Worm (Caenorhabditis elegans) whole organism, dauer: ENCODE data around the gene T04F8.3.
"Not testable (repeated sequence)": the region's sequence is repeated elsewhere in the genome, so short reads cannot be mapped to it uniquely, and the experiment has no call there.

Experiments used
- unc-62 ChIP-seq: sonication (generic microtip); optimal IDR thresholded peaks from 2 replicates; lab custom pipeline; 2017; ENCODE audit warnings: missing biosample characterization, missing genetic modification reagents, missing genetic modification characterization

Gene T04F8.3

DNA sequence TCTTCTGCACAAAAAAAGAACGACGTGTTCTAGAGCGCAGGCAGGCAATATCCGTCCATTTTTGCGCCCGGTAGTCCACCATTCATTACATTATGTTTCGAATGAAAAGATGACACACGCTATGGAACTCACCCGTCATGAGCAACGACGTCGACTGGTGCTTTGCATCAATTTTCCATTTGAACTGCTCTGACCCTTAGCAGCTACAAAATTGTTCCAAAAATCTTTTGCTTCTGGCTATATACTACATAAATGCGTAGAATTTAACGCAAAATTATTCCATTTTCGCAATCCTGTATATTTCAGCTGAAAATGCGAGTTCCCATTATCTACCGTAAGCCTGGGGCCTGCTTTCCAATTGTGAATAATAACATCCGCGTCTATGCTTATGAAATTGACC is at the start of gene T04F8.3:
Gene T04F8.3, plus strand, starts transcription at position 301 of the 400 bp plus-strand sequence.
- no peak for TF ChIP-seq unc-62 (GFP tag; lab: Kevin White, UChicago)

DNA sequence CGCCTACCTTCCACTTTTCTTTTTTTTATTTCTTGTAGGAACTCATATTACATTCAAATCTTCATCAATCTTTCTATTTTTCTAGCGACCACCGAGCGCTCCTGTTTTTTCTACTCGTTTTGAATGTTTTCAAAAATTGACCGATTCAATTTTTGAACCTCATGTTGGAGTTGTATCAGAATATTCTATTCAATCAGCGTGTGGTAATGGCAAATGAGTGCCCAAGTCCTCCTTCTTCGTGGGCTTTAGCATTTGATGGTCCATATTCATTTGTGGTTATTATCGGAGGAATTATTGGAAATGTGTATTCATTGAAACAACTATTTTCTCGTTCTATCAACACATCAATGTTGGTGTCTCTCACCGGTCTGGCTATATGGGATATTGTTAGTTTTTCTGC is 41.0 kb upstream of the T04F8.3 start, which contains the start of gene F52D10.4:
Gene F52D10.4, plus strand, starts transcription at position 84 of the 400 bp plus-strand sequence.
- TF ChIP-seq unc-62 (GFP tag; lab: Kevin White, UChicago) = no peak

DNA sequence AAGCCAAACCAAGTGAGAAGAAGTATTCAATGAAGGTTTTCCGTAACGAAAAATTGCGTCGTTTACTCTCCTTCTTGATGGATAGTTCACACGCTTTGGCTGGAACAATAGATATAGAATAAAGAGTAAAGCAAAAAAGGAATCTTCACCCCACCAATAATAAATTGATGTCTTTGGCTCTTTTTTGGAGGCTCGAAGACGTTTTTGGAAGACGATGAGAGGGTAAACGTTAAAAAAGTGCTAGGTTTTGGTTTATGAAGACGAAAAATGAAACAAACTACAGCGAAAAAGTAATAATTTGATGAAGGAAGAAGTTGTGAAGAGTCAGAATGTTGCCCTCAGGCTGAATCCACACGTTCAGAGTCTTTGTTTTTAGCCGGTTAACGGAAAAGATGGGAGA is 36.4 kb upstream of the T04F8.3 start, which contains the start of gene sto-3:
Gene sto-3, minus strand, starts transcription at position 101 of the 400 bp plus-strand sequence.
- no peak for TF ChIP-seq unc-62 (GFP tag; lab: Kevin White, UChicago)

DNA sequence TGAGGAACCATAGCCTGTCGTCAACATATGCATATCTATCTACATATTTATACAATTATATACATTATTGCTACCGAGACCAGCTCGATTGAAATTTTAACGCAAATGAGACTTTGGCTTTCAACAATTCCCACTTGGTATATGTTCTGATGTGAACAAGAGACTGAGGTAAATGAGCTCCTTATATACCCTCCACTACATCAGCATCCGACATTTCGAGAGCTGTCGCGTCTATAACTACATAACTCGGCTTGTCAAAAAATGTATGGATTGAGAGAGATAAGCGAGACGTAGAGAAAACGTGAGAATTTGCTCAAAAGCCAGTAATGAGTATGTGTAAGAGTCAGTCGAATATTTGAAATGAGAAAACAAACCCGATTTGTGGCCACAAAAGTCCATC is 35.0 kb upstream of the T04F8.3 start:
- TF ChIP-seq unc-62 (GFP tag; lab: Kevin White, UChicago) = no peak

DNA sequence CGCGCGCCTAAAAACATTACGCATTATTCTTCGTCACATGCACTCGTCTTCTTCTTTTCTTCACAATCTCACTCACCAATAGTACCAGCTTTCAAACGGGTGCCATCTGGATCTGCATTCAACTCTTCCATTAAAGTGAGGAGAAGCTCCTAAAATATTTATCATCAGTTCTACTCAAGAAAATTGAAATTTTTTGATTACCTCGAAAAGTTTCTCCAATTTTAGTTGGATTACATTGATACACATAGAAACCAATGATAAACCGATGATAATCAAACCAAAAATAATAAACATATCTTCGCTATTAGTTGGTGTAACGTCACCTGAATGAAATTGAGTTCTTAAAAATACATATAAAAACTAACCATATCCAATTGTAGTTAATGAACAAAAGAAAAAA is 33.8 kb upstream of the T04F8.3 start:
- TF ChIP-seq unc-62 (GFP tag; lab: Kevin White, UChicago) = no peak

DNA sequence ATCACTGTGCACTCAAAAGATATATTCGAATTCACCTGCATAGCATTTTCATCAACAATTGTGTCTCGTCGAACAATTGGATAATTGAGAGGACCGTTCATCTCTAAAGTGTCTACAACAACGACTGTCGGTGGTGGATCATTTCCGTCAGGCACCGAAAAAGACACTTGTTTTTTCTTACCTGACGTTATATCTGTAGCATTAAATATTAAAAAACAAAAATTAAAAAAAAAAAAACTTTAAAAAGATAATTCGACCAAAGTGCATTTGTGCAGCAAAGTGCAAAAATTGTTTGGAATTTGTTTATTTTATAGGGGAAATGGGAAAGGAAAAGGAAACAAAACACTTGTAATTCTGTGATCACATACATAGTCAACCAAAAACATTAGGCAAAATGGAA is 31.4 kb upstream of the T04F8.3 start, which contains the start of gene twk-44:
Gene twk-44, minus strand, starts transcription at position 101 of the 400 bp plus-strand sequence.
- TF ChIP-seq unc-62 (GFP tag; lab: Kevin White, UChicago) = no peak

DNA sequence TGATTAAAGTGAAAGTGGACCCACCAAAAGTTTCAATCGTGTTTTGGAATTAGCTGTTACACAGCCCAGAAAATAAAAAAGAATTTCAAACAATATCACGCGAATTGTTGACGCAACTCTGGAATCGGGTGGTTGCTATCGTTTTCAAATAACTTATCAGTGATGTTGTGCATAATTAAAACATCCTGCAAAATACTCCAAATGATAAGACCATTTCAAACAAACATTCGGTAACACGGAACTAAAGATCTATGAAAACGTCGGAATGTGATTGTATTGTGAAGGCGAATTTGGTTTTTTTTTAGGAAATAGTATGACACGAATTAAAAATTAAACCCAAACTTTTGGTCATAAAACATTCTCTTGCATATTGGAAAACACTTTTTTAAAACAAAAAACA is 29.9 kb upstream of the T04F8.3 start, which contains the start of gene spp-30:
Gene spp-30, minus strand, starts transcription at position 101 of the 400 bp plus-strand sequence.
- TF ChIP-seq unc-62 (GFP tag; lab: Kevin White, UChicago) = no peak

DNA sequence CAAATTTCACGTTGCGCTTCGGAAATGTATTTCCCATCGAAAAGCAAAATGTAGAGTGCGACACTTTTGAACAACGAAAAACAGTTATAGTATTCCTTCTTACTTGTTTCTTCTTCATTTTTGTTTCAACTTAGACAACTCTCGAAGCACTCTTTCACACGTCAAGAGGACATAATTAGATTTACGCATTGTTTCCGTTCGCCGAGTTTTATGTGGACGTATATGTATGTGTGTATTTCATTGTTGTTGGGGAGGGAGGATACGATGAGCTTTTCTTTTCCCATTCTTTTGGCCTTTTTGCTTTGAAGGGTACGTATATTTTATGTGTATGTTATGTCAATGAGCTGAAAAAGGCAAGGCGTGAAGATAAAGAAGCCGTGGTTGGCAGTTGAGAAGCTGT is 27.9 kb upstream of the T04F8.3 start:
- TF ChIP-seq unc-62 (GFP tag; lab: Kevin White, UChicago) = no peak

DNA sequence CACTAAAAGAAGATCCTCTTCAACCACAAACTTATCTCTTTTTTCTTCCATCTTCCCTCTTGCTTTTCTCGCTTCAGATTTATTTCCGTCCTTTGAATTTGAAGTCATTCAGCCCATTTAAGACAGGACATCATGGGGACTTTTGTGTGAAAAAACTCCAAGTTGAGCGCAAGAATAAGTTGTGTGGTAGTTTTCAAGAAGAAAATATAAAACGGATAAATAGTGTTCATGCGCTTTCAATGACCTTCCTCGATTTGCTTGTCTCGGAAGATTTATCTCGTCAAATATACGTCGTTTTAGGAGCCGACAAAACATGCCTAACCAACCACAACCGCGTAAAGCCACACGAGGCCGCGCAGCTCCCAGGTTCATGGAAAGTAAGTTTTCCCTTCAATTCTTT is 26.3 kb upstream of the T04F8.3 start, which contains the start of gene sto-6:
Gene sto-6, plus strand, starts transcription at position 301 of the 400 bp plus-strand sequence.
- TF ChIP-seq unc-62 (GFP tag; lab: Kevin White, UChicago) = no peak

DNA sequence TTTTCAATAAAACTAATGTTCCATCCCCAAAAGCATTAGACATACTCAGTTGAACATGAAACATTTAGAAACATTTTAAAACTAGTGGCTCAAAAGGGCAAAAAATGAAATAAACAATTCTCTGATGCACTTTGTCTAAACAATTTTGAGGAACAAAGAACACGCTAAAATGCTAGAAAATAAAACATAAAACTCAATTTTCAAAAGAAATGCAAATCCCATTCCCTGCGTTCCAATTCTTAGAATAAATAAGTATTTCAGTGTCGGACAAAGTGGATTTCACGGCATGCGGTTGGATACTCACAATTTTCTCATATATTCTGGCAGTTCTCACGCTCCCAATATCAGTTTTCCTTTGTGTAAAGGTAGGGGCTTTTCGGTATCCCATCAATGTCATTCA is 25.2 kb upstream of the T04F8.3 start:
- no peak for TF ChIP-seq unc-62 (GFP tag; lab: Kevin White, UChicago)

DNA sequence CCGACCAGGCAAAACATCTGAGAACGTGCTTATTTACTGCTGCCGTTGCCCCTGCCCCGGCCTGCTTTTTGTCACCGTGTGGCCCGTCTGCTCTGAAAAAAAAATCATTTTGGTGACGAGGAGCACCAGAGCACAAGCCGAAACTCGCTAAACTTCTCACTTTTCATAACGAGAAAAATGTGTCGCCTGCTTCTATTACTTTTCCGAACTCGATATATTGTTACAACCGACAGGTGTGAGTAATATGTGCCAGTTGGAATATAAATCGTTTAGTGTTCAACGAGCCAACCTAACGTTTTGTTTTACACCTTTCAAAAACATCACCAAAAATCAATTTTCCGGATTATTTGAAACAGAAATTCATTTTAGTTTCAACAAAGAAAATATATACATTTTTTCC is 20.7 kb upstream of the T04F8.3 start:
- no peak for TF ChIP-seq unc-62 (GFP tag; lab: Kevin White, UChicago)

DNA sequence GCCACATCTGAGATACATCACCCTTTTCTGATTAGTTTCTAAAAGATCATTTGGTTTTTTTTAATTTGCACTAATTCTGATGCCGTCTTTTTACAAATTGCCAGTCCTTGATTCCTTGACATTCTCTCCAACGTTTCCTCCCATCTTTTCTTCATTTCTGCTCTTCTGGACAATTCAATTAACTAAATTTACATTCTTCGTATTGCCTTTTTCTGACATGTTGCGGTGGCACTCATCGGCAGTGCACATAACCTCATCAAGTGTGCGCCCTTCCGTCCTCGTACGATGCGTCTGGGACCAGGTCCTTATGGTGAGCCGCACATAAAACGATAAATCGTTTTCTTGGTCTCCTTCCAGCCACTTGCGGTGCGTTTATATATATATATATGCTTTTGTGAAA is 19.4 kb upstream of the T04F8.3 start:
- no peak for TF ChIP-seq unc-62 (GFP tag; lab: Kevin White, UChicago)

DNA sequence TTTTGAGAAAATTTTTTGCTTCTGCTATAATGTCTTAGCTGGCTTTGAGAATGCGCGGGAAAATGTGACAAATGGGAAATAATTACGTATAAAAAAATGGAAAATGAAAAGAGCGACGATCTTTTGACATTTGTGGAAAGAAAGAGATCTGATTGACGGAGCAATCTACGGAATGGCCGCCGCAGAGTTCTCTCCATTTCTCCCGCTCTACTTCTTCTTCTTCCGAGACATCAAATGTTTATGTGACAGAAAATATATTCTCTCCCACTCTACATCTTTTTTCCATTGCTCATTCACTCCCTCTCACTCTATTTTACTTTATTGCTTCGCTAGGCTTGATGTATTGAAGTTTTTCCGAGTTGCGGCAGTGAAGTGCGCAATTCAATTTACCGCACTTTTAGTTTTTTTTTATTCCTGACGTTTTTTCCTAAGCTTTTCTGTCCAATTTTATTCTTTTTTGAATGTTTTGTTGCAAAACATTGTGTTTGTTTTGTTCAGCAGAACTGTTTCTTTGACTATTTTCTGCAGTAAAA is 17.9 kb upstream of the T04F8.3 start:
- TF ChIP-seq unc-62 (GFP tag; lab: Kevin White, UChicago) = no peak

DNA sequence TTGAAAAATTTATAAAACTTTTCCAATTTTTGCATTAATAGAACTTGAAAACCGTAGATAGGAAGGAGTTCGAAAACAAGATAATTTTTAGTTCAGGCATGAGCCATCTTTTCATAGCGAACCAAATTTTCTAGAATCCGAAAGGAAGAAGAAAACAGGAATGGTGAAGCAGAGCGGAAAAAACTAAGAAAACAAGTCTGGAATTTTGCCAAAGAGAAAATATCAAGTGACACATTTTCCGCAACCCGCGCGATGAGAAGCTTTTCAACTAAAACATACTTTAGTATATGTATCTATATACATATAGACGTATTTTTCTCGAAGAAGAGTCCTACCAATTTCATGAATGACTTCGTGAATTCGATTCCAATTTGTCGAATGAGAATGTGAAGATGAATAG is 16.9 kb upstream of the T04F8.3 start:
- no peak for TF ChIP-seq unc-62 (GFP tag; lab: Kevin White, UChicago)

DNA sequence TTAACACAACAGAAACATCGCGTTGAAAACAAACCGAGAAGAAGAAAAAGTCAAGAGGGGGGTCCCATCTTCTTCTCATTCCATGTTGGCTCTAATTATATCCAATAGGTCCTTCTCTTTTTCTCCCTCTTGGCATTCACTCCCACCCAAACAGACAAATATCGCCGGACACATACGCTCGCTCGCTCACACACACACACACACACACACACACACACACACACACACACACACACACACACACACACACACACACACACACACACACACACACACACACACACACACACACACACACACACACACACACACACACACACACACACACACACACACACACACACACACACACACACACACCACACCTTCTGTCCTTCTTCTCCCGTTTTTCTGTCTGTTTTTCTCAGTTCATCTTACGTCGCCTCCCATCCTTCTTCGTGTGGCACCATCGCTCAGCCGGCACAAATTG is 14.6 kb upstream of the T04F8.3 start, which contains the start of gene sto-4:
Gene sto-4, plus strand, starts transcription at position 360 of the 469 bp plus-strand sequence.
- TF ChIP-seq unc-62 (GFP tag; lab: Kevin White, UChicago) = not testable (repeated sequence)

DNA sequence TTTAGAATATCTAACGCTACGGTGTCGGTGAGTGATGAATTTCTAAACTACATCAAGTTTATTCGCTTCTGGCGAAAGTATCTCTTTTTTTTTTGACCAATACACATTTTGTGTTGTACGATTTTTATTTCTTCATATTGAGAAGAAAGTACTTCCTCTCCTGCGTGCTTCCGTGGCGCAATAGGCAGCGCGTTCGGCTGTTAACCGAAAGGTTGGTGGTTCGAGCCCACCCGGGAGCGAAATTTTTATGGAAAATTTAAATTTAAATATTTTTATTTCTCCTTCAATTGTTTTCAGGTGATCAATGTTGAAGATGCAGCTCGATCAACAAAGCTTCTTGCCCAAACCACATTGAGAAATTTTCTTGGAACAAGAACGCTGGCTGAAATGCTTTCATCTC is 12.9 kb upstream of the T04F8.3 start:
- TF ChIP-seq unc-62 (GFP tag; lab: Kevin White, UChicago) = no peak

DNA sequence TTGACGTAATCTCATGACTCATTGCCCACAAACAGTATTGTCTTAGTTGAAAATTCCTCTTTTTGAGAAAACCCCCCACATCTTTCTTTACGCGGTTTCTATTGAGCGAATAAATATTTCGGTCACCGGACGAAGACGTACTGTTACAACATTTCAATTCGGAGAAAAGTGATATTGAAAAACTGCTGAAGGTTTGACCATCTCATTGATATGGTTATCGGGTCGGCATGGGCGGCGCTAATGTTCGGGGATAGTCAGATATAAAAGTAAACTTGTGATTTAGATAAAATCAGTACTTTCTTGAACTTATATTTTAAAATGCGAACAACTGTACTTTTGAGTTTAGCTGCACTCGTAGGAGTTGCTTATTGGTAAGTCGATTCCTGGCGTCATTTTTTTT is 11.3 kb upstream of the T04F8.3 start, which contains the start of gene T04F8.8:
Gene T04F8.8, plus strand, starts transcription at position 301 of the 400 bp plus-strand sequence.
- TF ChIP-seq unc-62 (GFP tag; lab: Kevin White, UChicago) = no peak
